Worm (Caenorhabditis elegans): Measurements from ENCODE around the gene ZK418.7.

The ZK418.7 gene

DNA sequence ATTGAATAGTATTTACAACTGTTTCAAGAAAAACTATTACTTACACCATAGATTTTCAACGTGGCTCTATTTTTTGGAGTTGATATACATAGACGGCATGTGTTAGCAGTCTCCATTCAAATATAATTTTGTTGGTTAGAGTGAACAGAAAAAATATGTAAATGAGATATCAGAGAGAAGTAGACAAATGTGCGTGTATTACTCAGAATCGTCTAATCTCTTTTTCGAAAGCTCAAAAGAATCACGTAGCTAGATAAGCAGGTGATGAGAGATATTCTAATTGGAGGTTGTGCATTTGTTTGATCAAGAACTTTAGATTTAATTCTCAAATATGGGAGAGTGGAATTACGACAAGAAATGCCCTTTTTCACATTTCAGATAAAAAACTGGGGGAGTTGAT, 10.0 kb upstream of the ZK418.7 start, which contains the start of gene ZK418.10 (continued):
- no peak for TF ChIP-seq tlp-1 (tag; optimal IDR thresholded peaks at IDR 0.05)
- TF ChIP-seq efl-1 (optimal IDR thresholded peaks at IDR 0.05), result no peak
- TF ChIP-seq efl-1 (GFP tag; optimal IDR thresholded peaks at IDR 0.05 in 1 of 2), result peak in 1 of 2 experiments; percentile 45
- TF ChIP-seq mdl-1 (tag; optimal IDR thresholded peaks at IDR 0.05), result no peak
- no peak for TF ChIP-seq ceh-63 (GFP tag; optimal IDR thresholded peaks at IDR 0.05)
- TF ChIP-seq aly-2 (tag; optimal IDR thresholded peaks at IDR 0.05), result no peak
- no peak for TF ChIP-seq snu-23 (GFP tag; optimal IDR thresholded peaks at IDR 0.05)
- TF ChIP-seq C34B4.2 (tag; optimal IDR thresholded peaks at IDR 0.05), result no peak
- no peak for TF ChIP-seq ceh-82 (tag; optimal IDR thresholded peaks at IDR 0.05)
- TF ChIP-seq lin-15B (tag; optimal IDR thresholded peaks at IDR 0.05), result no peak
- no peak for TF ChIP-seq ceh-8 (GFP tag; optimal IDR thresholded peaks at IDR 0.05)
- no peak for TF ChIP-seq blmp-1 (tag; optimal IDR thresholded peaks at IDR 0.05)
- TF ChIP-seq lin-39 (tag; optimal IDR thresholded peaks at IDR 0.05), result no peak
- peak; percentile 91 for TF ChIP-seq fkh-8 (tag; optimal IDR thresholded peaks at IDR 0.05)
- no peak for TF ChIP-seq nhr-84 (tag; optimal IDR thresholded peaks at IDR 0.05)
- TF ChIP-seq nhr-77 (tag; optimal IDR thresholded peaks at IDR 0.05), result no peak
- TF ChIP-seq unc-62 (GFP tag; optimal IDR thresholded peaks at IDR 0.05), result no peak
- TF ChIP-seq ztf-11 (tag; optimal IDR thresholded peaks at IDR 0.05), result no peak
- no peak for TF ChIP-seq C04F5.9 (tag; optimal IDR thresholded peaks at IDR 0.05)
- no peak for TF ChIP-seq ets-5 (GFP tag; IDR thresholded peaks at IDR 0.05)
- TF ChIP-seq mab-9 (GFP tag; IDR thresholded peaks at IDR 0.05), result no peak
- TF ChIP-seq nhr-90 (tag; optimal IDR thresholded peaks at IDR 0.05; ENCODE audit: poor library complexity), result no peak
- TF ChIP-seq hlh-4 (tag; optimal IDR thresholded peaks at IDR 0.05), result no peak

DNA sequence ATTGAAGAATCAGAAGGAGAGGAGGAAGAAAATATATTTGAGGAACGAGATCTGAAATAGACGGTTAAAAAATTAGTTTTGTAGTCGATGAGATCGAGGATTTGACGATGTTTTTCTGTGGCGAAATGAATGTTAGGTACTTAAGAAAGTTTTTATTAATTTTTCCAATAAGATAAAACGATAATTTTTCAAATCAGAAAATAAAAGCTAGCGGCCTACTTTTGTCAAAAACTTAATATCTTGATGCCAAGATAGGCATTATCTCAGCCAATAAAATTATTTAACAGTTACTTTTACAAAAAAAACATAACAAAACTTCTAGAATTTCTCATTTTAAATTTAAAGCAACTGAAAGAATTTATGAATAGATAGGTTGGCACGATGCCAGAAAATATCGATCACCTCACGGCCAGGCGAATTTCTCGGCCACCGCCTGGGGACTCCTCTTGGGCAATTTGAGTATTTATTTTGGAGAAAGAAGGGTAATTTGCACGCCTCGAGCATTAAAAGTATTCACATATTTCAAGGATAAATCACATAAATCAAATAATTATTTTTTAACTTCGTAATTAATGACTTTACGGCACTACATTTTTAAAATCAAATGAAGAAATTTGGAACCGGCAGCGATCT, 7.2 kb upstream of the ZK418.7 start, which contains the start of gene fubl-2:
fubl-2 (minus strand) TSS at position 51 of the 633 bp plus-strand sequence.
- peak; percentile 94 for TF ChIP-seq rnt-1 (tag; optimal IDR thresholded peaks at IDR 0.05)
- TF ChIP-seq nhr-71 (tag; optimal IDR thresholded peaks at IDR 0.05), result peak; percentile 83
- no peak for TF ChIP-seq aly-2 (tag; optimal IDR thresholded peaks at IDR 0.05)
- TF ChIP-seq blmp-1 (tag; optimal IDR thresholded peaks at IDR 0.05), result peak; percentile 34
- TF ChIP-seq mdl-1 (tag; optimal IDR thresholded peaks at IDR 0.05), result no peak
- peak; percentile 51 for TF ChIP-seq vab-15 (tag; optimal IDR thresholded peaks at IDR 0.05)
- TF ChIP-seq grh-1 (GFP tag; IDR thresholded peaks at IDR 0.05), result no peak
- peak; percentile 66 for TF ChIP-seq swsn-7 (tag; optimal IDR thresholded peaks at IDR 0.05)
- no peak for TF ChIP-seq nhr-12 (tag; optimal IDR thresholded peaks at IDR 0.05)
- no peak for TF ChIP-seq egl-27 (tag; optimal IDR thresholded peaks at IDR 0.05)
- peak; percentile 87 for TF ChIP-seq nhr-85 (tag)
- no peak for TF ChIP-seq nhr-237 (tag; optimal IDR thresholded peaks at IDR 0.05)
- peak; percentile 65 for TF ChIP-seq fkh-8 (tag; optimal IDR thresholded peaks at IDR 0.05)
- TF ChIP-seq fkh-10 (GFP tag; optimal IDR thresholded peaks at IDR 0.05), result no peak
- TF ChIP-seq lin-35 (GFP tag; optimal IDR thresholded peaks at IDR 0.05), result peak; percentile 53 to 69
- no peak for TF ChIP-seq hlh-17 (GFP tag; optimal IDR thresholded peaks at IDR 0.05; ENCODE audit: borderline replicate concordance)
- TF ChIP-seq mab-9 (GFP tag; IDR thresholded peaks at IDR 0.05), result no peak
- TF ChIP-seq hlh-4 (tag; optimal IDR thresholded peaks at IDR 0.05), result no peak
- no peak for TF ChIP-seq sup-37 (GFP tag; optimal IDR thresholded peaks at IDR 0.05)
- TF ChIP-seq ceh-88 (GFP tag; IDR thresholded peaks at IDR 0.05), result no peak
- TF ChIP-seq nhr-90 (tag; optimal IDR thresholded peaks at IDR 0.05; ENCODE audit: poor library complexity), result peak; percentile 72
- peak; percentile 86 for TF ChIP-seq lir-3 (tag; optimal IDR thresholded peaks at IDR 0.05; ENCODE audit: poor library complexity)
- TF ChIP-seq egl-13 (tag; optimal IDR thresholded peaks at IDR 0.05), result peak; percentile 73
- TF ChIP-seq ceh-8 (GFP tag; optimal IDR thresholded peaks at IDR 0.05), result no peak
- peak; percentile 43 for TF ChIP-seq C16A3.4 (tag; optimal IDR thresholded peaks at IDR 0.05)
- TF ChIP-seq ceh-63 (GFP tag; optimal IDR thresholded peaks at IDR 0.05), result no peak
- TF ChIP-seq lin-13 (GFP tag; optimal IDR thresholded peaks at IDR 0.05), result peak; percentile 32
- TF ChIP-seq nhr-77 (tag; optimal IDR thresholded peaks at IDR 0.05), result peak; percentile 20
- peak; percentile 52 for TF ChIP-seq ceh-90 (tag; optimal IDR thresholded peaks at IDR 0.05)
- TF ChIP-seq mef-2 (tag; optimal IDR thresholded peaks at IDR 0.05), result no peak
- TF ChIP-seq xbp-1 (tag; optimal IDR thresholded peaks at IDR 0.05), result peak; percentile 74
- peak; percentile 43 for TF ChIP-seq unc-86 (tag; optimal IDR thresholded peaks at IDR 0.05)
- peak; percentile 53 to 71 (median 54) for TF ChIP-seq dpl-1 (GFP tag; optimal IDR thresholded peaks at IDR 0.05)
- TF ChIP-seq efl-1 (optimal IDR thresholded peaks at IDR 0.05), result peak; percentile 73 to 74
- TF ChIP-seq efl-1 (GFP tag; optimal IDR thresholded peaks at IDR 0.05 in 1 of 2), result peak in 1 of 2 experiments; percentile 51
- TF ChIP-seq sox-4 (tag; optimal IDR thresholded peaks at IDR 0.05), result peak; percentile 67
- TF ChIP-seq lsy-2 (tag; optimal IDR thresholded peaks at IDR 0.05), result peak; percentile 76 to 77
- no peak for TF ChIP-seq nhr-28 (tag; optimal IDR thresholded peaks at IDR 0.05)
- TF ChIP-seq ceh-82 (tag; optimal IDR thresholded peaks at IDR 0.05), result peak; percentile 12 to 45 (median 20)
